Worm (Caenorhabditis elegans): Measurements from ENCODE around the gene abu-15.

DNA sequence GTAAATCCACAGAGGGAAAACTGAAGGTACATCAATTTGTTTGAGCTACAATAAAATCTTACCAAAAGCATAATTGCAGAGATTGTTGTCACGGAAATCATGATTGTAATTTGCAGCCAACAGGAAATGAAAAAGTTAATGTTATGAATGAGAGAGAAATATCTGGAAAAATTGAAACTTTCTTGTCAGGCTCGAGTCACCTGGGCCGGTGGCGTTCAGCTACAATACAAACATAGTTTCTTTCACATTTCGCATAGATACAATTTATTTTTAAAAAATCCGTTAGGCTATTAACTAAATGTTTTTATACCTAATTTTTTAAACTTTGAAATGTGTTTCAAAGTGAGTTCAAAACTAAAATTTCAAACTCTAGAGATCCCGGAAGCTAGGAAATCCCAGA is 742 bp upstream of the abu-15 start, which contains the start of gene srx-39:
- no peak for TF ChIP-seq pha-4 (tag; optimal IDR thresholded peaks at IDR 0.05)
- TF ChIP-seq ama-1 (optimal IDR thresholded peaks at IDR 0.05): no peak
- TF ChIP-seq nhr-28 (tag; optimal IDR thresholded peaks at IDR 0.05): no peak
- TF ChIP-seq egl-27 (tag; optimal IDR thresholded peaks at IDR 0.05): no peak
- no peak for TF ChIP-seq nhr-23 (tag; optimal IDR thresholded peaks at IDR 0.05)
- TF ChIP-seq unc-62 (GFP tag; optimal IDR thresholded peaks at IDR 0.05): no peak
- no peak for TF ChIP-seq tbx-2 (tag; optimal IDR thresholded peaks at IDR 0.05)
- no peak for TF ChIP-seq zag-1 (tag; optimal IDR thresholded peaks at IDR 0.05)
